Worm (Caenorhabditis elegans) whole organism, L4/young adult: Measurements from ENCODE around the gene F36H1.3.

Experiments
- W03F9.2 ChIP-seq: fragments of 150-350 bp; optimal IDR thresholded peaks from 2 replicates; lab custom pipeline; 2014; ENCODE audit warnings: missing biosample characterization, missing genetic modification characterization
- dao-5 ChIP-seq: sonication (generic microtip); optimal IDR thresholded peaks from 2 replicates; lab custom pipeline; 2016; ENCODE audit warnings: missing genotype, missing genetic modification characterization, moderate library complexity, missing compliant biosample characterization
- him-1 ChIP-seq: sonication (generic microtip); optimal IDR thresholded peaks from 2 replicates; lab custom pipeline; 2016; ENCODE audit warnings: missing genotype, missing genetic modification reagents, missing genetic modification characterization, missing compliant biosample characterization

- TF ChIP-seq dao-5 (tag; lab: Kevin White, UChicago) (no peak), W03F9.2 (no peak), him-1 (tag; lab: Kevin White, UChicago) (no peak)
These were observed 24.0 kb upstream of the F36H1.3 start for ce11 chrIV:11025941-11026340.
